Fruit fly (Drosophila melanogaster) whole organism, embryonic: ENCODE data around the gene CG7789.

ENCODE experiments used
- B-H2 ChIP-seq: fragments of 200-800 bp; sonication (Bioruptor generic); optimal IDR thresholded peaks from 2 replicates; lab custom pipeline; 2018; ENCODE audit warnings: missing biosample characterization, mild to moderate bottlenecking, missing genetic modification characterization
- CG10147 ChIP-seq: fragments of 200-800 bp; sonication (Bioruptor generic); optimal IDR thresholded peaks from 2 replicates; lab custom pipeline; 2019; ENCODE audit warnings: missing biosample characterization, mild to moderate bottlenecking, missing genetic modification characterization, moderate library complexity
- CG1024 ChIP-seq: fragments of 200-800 bp; sonication (Bioruptor generic); IDR thresholded peaks from 2 replicates; pipeline ENCODE4 v1.3.6; 2022; ENCODE audit warnings: missing biosample characterization, missing genetic modification characterization
- CG11247 ChIP-seq: fragments of 200-800 bp; sonication (Bioruptor generic); IDR thresholded peaks from 2 replicates; pipeline ENCODE4 v1.3.6; 2022; ENCODE audit warnings: missing biosample characterization, missing genetic modification characterization
- CG11456 ChIP-seq: fragments of 200-800 bp; sonication (Bioruptor generic); IDR thresholded peaks from 3 replicates; pipeline ENCODE4 v1.3.6; 2022; ENCODE audit warnings: missing biosample characterization, missing genetic modification characterization
- CG11560 ChIP-seq: fragments of 200-800 bp; sonication (Bioruptor generic); IDR thresholded peaks from 3 replicates; pipeline ENCODE4 v1.3.6; 2022; ENCODE audit warnings: missing biosample characterization, missing genetic modification characterization
- CG12391 ChIP-seq: fragments of 200-800 bp; sonication (Bioruptor generic); optimal IDR thresholded peaks from 3 replicates; lab custom pipeline; 2018; ENCODE audit warnings: missing biosample characterization, mild to moderate bottlenecking, missing genetic modification characterization, moderate library complexity
- CG15269 ChIP-seq: fragments of 200-800 bp; sonication (Bioruptor generic); optimal IDR thresholded peaks from 2 replicates; lab custom pipeline; 2018; ENCODE audit warnings: missing biosample characterization, mild to moderate bottlenecking, missing genetic modification characterization, moderate library complexity
- CG17186 ChIP-seq: fragments of 200-800 bp; sonication (Bioruptor generic); optimal IDR thresholded peaks from 3 replicates; lab custom pipeline; 2017; ENCODE audit warnings: missing biosample characterization, missing genetic modification reagents, missing genetic modification characterization
- CG18476 ChIP-seq: fragments of 200-800 bp; sonication (Bioruptor generic); optimal IDR thresholded peaks from 2 replicates; lab custom pipeline; 2016; ENCODE audit warnings: missing biosample characterization, mild to moderate bottlenecking, missing genetic modification characterization
- CG34422 ChIP-seq: fragments of 200-800 bp; sonication (Bioruptor generic); IDR thresholded peaks from 3 replicates; pipeline ENCODE4 v1.3.6; 2022; ENCODE audit warnings: missing biosample characterization, missing genetic modification characterization
- CG6689 ChIP-seq: fragments of 200-800 bp; sonication (Bioruptor generic); IDR thresholded peaks from 2 replicates; pipeline ENCODE4 v1.3.6; 2022; ENCODE audit warnings: missing biosample characterization, missing genetic modification characterization
- CkIIα-i1 ChIP-seq: fragments of 200-800 bp; sonication (Bioruptor generic); IDR thresholded peaks from 2 replicates; pipeline ENCODE4 v1.3.6; 2022; ENCODE audit warnings: missing biosample characterization, missing genetic modification characterization
- Drgx ChIP-seq: fragments of 200-800 bp; sonication (Bioruptor generic); IDR thresholded peaks from 2 replicates; pipeline ENCODE4 v1.3.6; 2022; ENCODE audit warnings: missing biosample characterization, missing genetic modification characterization
- HHEX ChIP-seq: fragments of 200-800 bp; sonication (Bioruptor generic); optimal IDR thresholded peaks from 3 replicates; lab custom pipeline; 2017; ENCODE audit warnings: missing biosample characterization, mild to moderate bottlenecking, missing genetic modification characterization, missing genetic modification reagents
- HmgD ChIP-seq: fragments of 200-800 bp; sonication (Bioruptor generic); optimal IDR thresholded peaks from 3 replicates; lab custom pipeline; 2016; ENCODE audit warnings: missing biosample characterization, missing genetic modification characterization
- Med ChIP-seq: fragments of 200-800 bp; sonication (Bioruptor generic); peaks from one replicate; lab custom pipeline; 2016; ENCODE audit warnings: missing biosample characterization, missing genetic modification characterization, mild to moderate bottlenecking, inconsistent platforms, moderate library complexity
- Nf-YA ChIP-seq: fragments of 200-800 bp; sonication (Bioruptor generic); IDR thresholded peaks from 2 replicates; pipeline ENCODE4 v1.3.6; 2022; ENCODE audit warnings: missing biosample characterization, missing genetic modification characterization
- Nf-YB ChIP-seq: fragments of 200-800 bp; sonication (Bioruptor generic); optimal IDR thresholded peaks from 3 replicates; lab custom pipeline; 2019; ENCODE audit warnings: missing biosample characterization, mild to moderate bottlenecking, missing genetic modification characterization, moderate library complexity
- Ptx1 ChIP-seq: fragments of 200-800 bp; sonication (Bioruptor generic); IDR thresholded peaks from 2 replicates; pipeline ENCODE4 v1.3.6; 2022; ENCODE audit warnings: missing biosample characterization, missing genetic modification characterization
- Rx ChIP-seq: fragments of 200-800 bp; sonication (Bioruptor generic); IDR thresholded peaks from 2 replicates; pipeline ENCODE4 v1.3.6; 2022; ENCODE audit warnings: missing biosample characterization, missing genetic modification characterization
- Ssrp ChIP-seq: fragments of 200-800 bp; sonication (Bioruptor generic); optimal IDR thresholded peaks from 2 replicates; lab custom pipeline; 2018; ENCODE audit warnings: missing biosample characterization, mild to moderate bottlenecking, missing genetic modification characterization, moderate library complexity
- YL-1 ChIP-seq: fragments of 200-800 bp; sonication (Bioruptor generic); optimal IDR thresholded peaks from 3 replicates; lab custom pipeline; 2017; ENCODE audit warnings: missing biosample characterization, mild to moderate bottlenecking, missing genetic modification characterization
- ap ChIP-seq: fragments of 200-800 bp; sonication (Bioruptor generic); IDR thresholded peaks from 2 replicates; pipeline ENCODE4 v1.3.6; 2022; ENCODE audit warnings: missing biosample characterization, missing genetic modification characterization
- ara ChIP-seq: fragments of 200-800 bp; sonication (Bioruptor generic); IDR thresholded peaks from 2 replicates; pipeline ENCODE4 v1.3.6; 2022; ENCODE audit warnings: missing biosample characterization, missing genetic modification characterization
- az2 ChIP-seq: fragments of 200-800 bp; sonication (Bioruptor generic); optimal IDR thresholded peaks from 3 replicates; lab custom pipeline; 2016; ENCODE audit warnings: missing biosample characterization, missing genetic modification characterization
- chif ChIP-seq, 2 experiments: fragments of 200-800 bp; sonication (Bioruptor generic); optimal IDR thresholded peaks; 3 replicates each; lab custom pipeline; 2016; ENCODE audit warnings: missing biosample characterization in 2 of 2, missing genetic modification characterization in 2 of 2
- dmrt11E ChIP-seq: fragments of 200-800 bp; sonication (Bioruptor generic); optimal IDR thresholded peaks from 3 replicates; lab custom pipeline; 2018; ENCODE audit warnings: missing biosample characterization, mild to moderate bottlenecking, missing genetic modification characterization, moderate library complexity
- dysf ChIP-seq: fragments of 200-800 bp; sonication (Bioruptor generic); IDR thresholded peaks from 3 replicates; pipeline ENCODE4 v1.3.6; 2022; ENCODE audit warnings: missing biosample characterization, missing genetic modification characterization
- esg ChIP-seq: fragments of 200-800 bp; sonication (Bioruptor generic); conservative IDR thresholded peaks from 2 replicates; pipeline ENCODE4 v1.3.6; 2022; ENCODE audit warnings: missing biosample characterization, missing genetic modification characterization
- gce ChIP-seq: fragments of 200-800 bp; sonication (Bioruptor generic); IDR thresholded peaks from 3 replicates; pipeline ENCODE4 v1.3.6; 2022; ENCODE audit warnings: missing biosample characterization, missing genetic modification characterization
- gro ChIP-seq: fragments of 200-800 bp; sonication (Bioruptor generic); optimal IDR thresholded peaks from 2 replicates; lab custom pipeline; 2016; ENCODE audit warnings: missing biosample characterization, missing genetic modification characterization
- hkb ChIP-seq, 2 experiments: fragments of 200-800 bp in 1 of 2; fragments of >200 bp in 1 of 2; sonication (Bioruptor generic) in 1 of 2; IDR thresholded peaks in 1 of 2; optimal IDR thresholded peaks in 1 of 2; 2 replicates each; pipeline versions ENCODE4 v1.3.6 to Lab custom; 2017 to 2022; ENCODE audit warnings: missing biosample characterization in 1 of 2, missing genetic modification characterization in 1 of 2
- insv ChIP-seq, 2 experiments: fragments of 200-800 bp; sonication (Bioruptor generic); optimal IDR thresholded peaks; 3 replicates each; lab custom pipeline; 2016 to 2018; ENCODE audit warnings: missing biosample characterization in 2 of 2, missing genetic modification characterization in 2 of 2
- nmo ChIP-seq: fragments of 200-800 bp; sonication (Bioruptor generic); optimal IDR thresholded peaks from 2 replicates; lab custom pipeline; 2018; ENCODE audit warnings: missing biosample characterization, mild to moderate bottlenecking, missing genetic modification characterization, moderate library complexity
- pan ChIP-seq, 4 experiments: fragments of >200 bp in 3 of 4; fragments of 200-800 bp in 1 of 4; sonication (Bioruptor generic) in 1 of 4; optimal IDR thresholded peaks in 3 of 4; IDR thresholded peaks in 1 of 4; 2 replicates each; pipeline versions ENCODE4 v1.3.6 to Lab custom; 2017 to 2022; ENCODE audit warnings: missing biosample characterization in 2 of 4, missing genetic modification characterization in 2 of 4, mixed read lengths in 1 of 4
- pho ChIP-seq: fragments of 200-800 bp; sonication (Bioruptor generic); optimal IDR thresholded peaks from 2 replicates; lab custom pipeline; 2016; ENCODE audit warnings: missing biosample characterization, missing genetic modification characterization
- row ChIP-seq: fragments of 200-800 bp; sonication (Bioruptor generic); IDR thresholded peaks from 3 replicates; pipeline ENCODE4 v1.3.6; 2022; ENCODE audit warnings: missing biosample characterization, missing genetic modification characterization
- sd ChIP-seq: fragments of 200-800 bp; sonication (Bioruptor generic); optimal IDR thresholded peaks from 3 replicates; lab custom pipeline; 2018; ENCODE audit warnings: missing biosample characterization, mild to moderate bottlenecking, missing genetic modification characterization, moderate library complexity
- ssp ChIP-seq: fragments of 200-800 bp; sonication (Bioruptor generic); IDR thresholded peaks from 2 replicates; pipeline ENCODE4 v1.3.6; 2022; ENCODE audit warnings: missing biosample characterization, missing genetic modification characterization
- wdn ChIP-seq: fragments of 200-800 bp; sonication (Bioruptor generic); IDR thresholded peaks from 2 replicates; pipeline ENCODE4 v1.3.6; 2022; ENCODE audit warnings: missing biosample characterization, missing genetic modification characterization
- zfh1 ChIP-seq: fragments of 200-800 bp; sonication (Bioruptor generic); IDR thresholded peaks from 3 replicates; pipeline ENCODE4 v1.3.6; 2022; ENCODE audit warnings: missing biosample characterization, missing genetic modification characterization

CG7789 gene

DNA sequence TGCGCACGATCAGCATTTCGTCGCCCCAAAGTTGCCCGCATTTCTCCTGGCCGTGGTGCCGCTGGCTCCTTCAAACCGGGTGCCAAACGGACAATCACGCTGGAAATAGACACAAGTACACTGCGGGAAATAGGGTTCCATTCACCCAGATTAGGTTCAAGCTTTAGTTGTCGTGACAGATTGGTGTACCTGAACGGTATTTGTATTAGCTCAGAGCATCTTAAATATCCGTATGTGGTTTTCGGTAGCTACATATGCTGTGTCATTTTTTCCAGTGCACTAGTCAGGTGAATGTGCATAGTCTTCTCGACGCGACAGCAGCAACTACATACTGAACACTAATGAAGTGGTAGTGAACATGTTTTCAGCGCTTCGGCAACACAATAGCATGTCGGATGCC, 44.1 kb downstream of the CG7789 start (continued):
- TF ChIP-seq chif (GFP tag; optimal IDR thresholded peaks at IDR 0.05; lab: Kevin White, UChicago) (peak in 1 of 2 experiments; percentile 28), Rx (peak; percentile 26; the same call in 1 of the 2 replicates), Drgx (peak; percentile 88), dmrt11E (peak; percentile 24), ap (GFP tag; lab: Robert Waterston, UW) (0 out of 2 replicates have a peak, but pooled peaks have one; percentile 5), CG15269 (tag; lab: Kevin White, UChicago) (no peak), row (GFP tag; lab: Robert Waterston, UW) (0 out of 3 replicates have a peak, but pooled peaks have one; percentile 29), wdn (GFP tag; lab: Robert Waterston, UW) (no peak), ssp (GFP tag; lab: Robert Waterston, UW) (peak; percentile 26; the same call in 1 of the 2 replicates), CG1024 (GFP tag; lab: Robert Waterston, UW) (no peak), Nf-YA (GFP tag; lab: Robert Waterston, UW) (no peak), YL-1 (GFP tag; lab: Kevin White, UChicago) (no peak), esg (GFP tag; lab: Robert Waterston, UW) (0 out of 2 replicates have a peak, but pooled peaks have one; percentile 17), gce (GFP tag; lab: Robert Waterston, UW) (peak; percentile 54; the same call in 1 of the 3 replicates), Ssrp (peak; percentile 15), CG12391 (tag; lab: Kevin White, UChicago) (peak; percentile 10), ara (GFP tag; lab: Robert Waterston, UW) (peak; percentile 51; the same call in 1 of the 2 replicates), Ptx1 (GFP tag; lab: Robert Waterston, UW) (peak; percentile 41), HmgD (GFP tag; lab: Kevin White, UChicago) (no peak), CG6689 (peak; percentile 23; the same call in 1 of the 2 replicates), az2 (peak; percentile 4), insv (GFP tag; optimal IDR thresholded peaks at IDR 0.05; lab: Kevin White, UChicago) (no peak), CG10147 (GFP tag; lab: Kevin White, UChicago) (no peak), CkIIα-i1 (GFP tag; lab: Robert Waterston, UW) (no peak), CG18476 (no peak), pho (GFP tag; lab: Kevin White, UChicago) (no peak), CG11247 (0 out of 2 replicates have a peak, but pooled peaks have one; percentile 7), dysf (GFP tag; lab: Robert Waterston, UW) (peak; percentile 38; the same call in 1 of the 3 replicates), hkb (optimal IDR thresholded peaks at IDR 0.05; lab: Kevin White, UChicago) (no peak), hkb (GFP tag; IDR thresholded peaks at IDR 0.05; lab: Robert Waterston, UW) (0 out of 2 replicates have a peak, but pooled peaks have one; percentile 18), gro (GFP tag; lab: Kevin White, UChicago) (no peak), Med (GFP tag; lab: Kevin White, UChicago) (peak; percentile 74), CG11560 (tag; lab: Robert Waterston, UW) (0 out of 3 replicates have a peak, but pooled peaks have one; percentile 13), zfh1 (GFP tag; lab: Robert Waterston, UW) (0 out of 3 replicates have a peak, but pooled peaks have one; percentile 19), sd (tag; lab: Kevin White, UChicago) (no peak), Nf-YB (no peak), nmo (peak; percentile 30), CG11456 (GFP tag; lab: Robert Waterston, UW) (no peak), HHEX (no peak), CG34422 (GFP tag; lab: Robert Waterston, UW) (0 out of 3 replicates have a peak, but pooled peaks have one; percentile 32), pan (optimal IDR thresholded peaks at IDR 0.05; lab: Kevin White, UChicago) (no peak), pan (GFP tag; optimal IDR thresholded peaks at IDR 0.05 in 1 of 2, IDR thresholded peaks at IDR 0.05 in 1 of 2) (peak in 1 of 2 experiments; percentile 49), CG17186 (GFP tag; lab: Kevin White, UChicago) (no peak), B-H2 (GFP tag; lab: Kevin White, UChicago) (no peak)
- TF ChIP-seq, all 482 proteins: peak for 31
